Worm (Caenorhabditis elegans): Measurements from ENCODE around the gene T08G3.11.

- no peak for TF ChIP-seq pag-3 (tag; optimal IDR thresholded peaks at IDR 0.05; ENCODE audit: borderline replicate concordance, insufficient read depth)
- TF ChIP-seq elt-3 (tag; optimal IDR thresholded peaks at IDR 0.05): no peak
- no peak for TF ChIP-seq nhr-11 (tag; optimal IDR thresholded peaks at IDR 0.05)
- no peak for TF ChIP-seq lin-15B (tag; optimal IDR thresholded peaks at IDR 0.05)
- TF ChIP-seq grh-1 (GFP tag; IDR thresholded peaks at IDR 0.05): no peak
- TF ChIP-seq ceh-88 (GFP tag; IDR thresholded peaks at IDR 0.05): no peak
- no peak for TF ChIP-seq nhr-90 (tag; optimal IDR thresholded peaks at IDR 0.05; ENCODE audit: poor library complexity)
- TF ChIP-seq tbx-2 (tag; optimal IDR thresholded peaks at IDR 0.05): no peak
- no peak for TF ChIP-seq mdl-1 (tag; optimal IDR thresholded peaks at IDR 0.05)
- no peak for TF ChIP-seq nhr-28 (tag; optimal IDR thresholded peaks at IDR 0.05)
- TF ChIP-seq ceh-82 (tag; optimal IDR thresholded peaks at IDR 0.05): no peak
- TF ChIP-seq unc-130 (tag; optimal IDR thresholded peaks at IDR 0.05): no peak
- TF ChIP-seq ces-1 (GFP tag; optimal IDR thresholded peaks at IDR 0.05): no peak
- no peak for TF ChIP-seq nhr-47 (tag; optimal IDR thresholded peaks at IDR 0.05)
These were observed 1.9 kb upstream of the T08G3.11 start, which contains the start of the genes F57E7.4 and spig-6 for ce11 chrV:16480919-16481630.
